Fruit fly (Drosophila melanogaster): Measurements from ENCODE around the gene CG31041.

CG31041 gene

DNA sequence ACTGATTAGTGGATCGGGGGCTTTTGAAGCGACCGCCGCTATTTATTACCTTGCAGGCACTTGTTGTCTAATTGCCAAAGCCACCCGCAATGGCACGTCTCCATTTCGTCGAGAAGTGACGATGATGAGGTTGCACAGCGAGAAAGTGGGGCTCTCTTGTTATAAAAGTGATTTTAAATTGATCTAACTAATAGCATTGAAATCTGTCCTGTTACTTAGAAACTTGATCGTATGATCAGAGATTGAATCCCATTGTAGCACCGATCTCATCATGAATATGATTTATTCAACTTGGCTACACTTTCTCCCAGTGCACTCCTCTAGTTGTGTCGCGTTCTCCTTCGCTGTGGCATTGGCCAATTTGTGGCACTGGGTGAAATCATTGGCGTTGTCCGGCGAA is 6.4 kb downstream of the CG31041 start (continued):
- TF ChIP-seq Hr4 (GFP tag; optimal IDR thresholded peaks at IDR 0.05): peak; percentile 57
- no peak for TF ChIP-seq CG10669 (GFP tag; optimal IDR thresholded peaks at IDR 0.05)
- TF ChIP-seq Ets96B (tag; optimal IDR thresholded peaks at IDR 0.05): no peak
- TF ChIP-seq CG15336 (GFP tag; IDR thresholded peaks at IDR 0.05): 0 out of 2 replicates have a peak, but pooled peaks have one; percentile 17
- TF ChIP-seq spab (GFP tag; optimal IDR thresholded peaks at IDR 0.05): no peak
- no peak for TF ChIP-seq fd85E (GFP tag; optimal IDR thresholded peaks at IDR 0.05)
- 0 out of 3 replicates have a peak, but pooled peaks have one; percentile 20 for TF ChIP-seq eg (GFP tag; IDR thresholded peaks at IDR 0.05)
- no peak for TF ChIP-seq net (GFP tag; optimal IDR thresholded peaks at IDR 0.05)
- TF ChIP-seq CG3919 (GFP tag; optimal IDR thresholded peaks at IDR 0.05): no peak
- TF ChIP-seq salr (GFP tag; optimal IDR thresholded peaks at IDR 0.05): no peak
- TF ChIP-seq svp (GFP tag): peak; percentile 49
- TF ChIP-seq CG8319 (GFP tag; optimal IDR thresholded peaks at IDR 0.05): no peak
- no peak for TF ChIP-seq Eip93F (GFP tag; optimal IDR thresholded peaks at IDR 0.05)

DNA sequence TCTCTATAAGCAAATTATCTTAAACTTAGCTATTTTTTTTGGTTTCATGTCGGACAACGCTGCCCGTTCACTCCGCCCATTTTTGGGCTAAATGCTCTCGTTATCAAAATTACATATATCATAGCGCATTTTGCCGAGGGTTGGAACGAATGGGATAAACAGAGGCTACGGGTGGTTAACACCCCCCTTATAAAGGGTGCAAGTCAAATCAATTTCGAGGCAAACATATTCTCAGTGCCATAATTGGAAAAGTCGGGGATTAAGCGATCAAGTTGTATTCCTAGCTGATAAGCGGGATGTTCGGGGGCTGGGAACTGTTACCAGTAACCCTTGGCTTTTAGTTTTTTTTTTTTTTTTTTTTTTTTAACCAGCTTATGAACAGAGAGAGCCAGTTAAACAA is 7.4 kb downstream of the CG31041 start:
- TF ChIP-seq CG7368 (GFP tag; optimal IDR thresholded peaks at IDR 0.05): no peak
- no peak for TF ChIP-seq CG34406 (GFP tag; optimal IDR thresholded peaks at IDR 0.05)
- TF ChIP-seq Hr4 (GFP tag; optimal IDR thresholded peaks at IDR 0.05): no peak
- TF ChIP-seq net (GFP tag; optimal IDR thresholded peaks at IDR 0.05): no peak
- TF ChIP-seq OdsH (GFP tag; optimal IDR thresholded peaks at IDR 0.05): no peak
- TF ChIP-seq CG4318 (GFP tag; optimal IDR thresholded peaks at IDR 0.05): no peak
- no peak for TF ChIP-seq Smox (GFP tag; optimal IDR thresholded peaks at IDR 0.05)
- no peak for TF ChIP-seq achi (GFP tag; optimal IDR thresholded peaks at IDR 0.05)
- TF ChIP-seq salr (GFP tag; optimal IDR thresholded peaks at IDR 0.05): no peak
- no peak for TF ChIP-seq ss (GFP tag; optimal IDR thresholded peaks at IDR 0.05)
- TF ChIP-seq CG8119 (GFP tag; IDR thresholded peaks at IDR 0.05): no peak
- no peak for TF ChIP-seq CG6792 (GFP tag; optimal IDR thresholded peaks at IDR 0.05)
- TF ChIP-seq CG6163 (GFP tag; IDR thresholded peaks at IDR 0.05): no peak
- TF ChIP-seq svp (GFP tag): no peak
- no peak for TF ChIP-seq Hr38 (GFP tag; optimal IDR thresholded peaks at IDR 0.05)
- TF ChIP-seq CG8319 (GFP tag; optimal IDR thresholded peaks at IDR 0.05): no peak
- TF ChIP-seq dac (GFP tag; optimal IDR thresholded peaks at IDR 0.05): no peak
- TF ChIP-seq CG16779 (tag; optimal IDR thresholded peaks at IDR 0.05): no peak
- TF ChIP-seq Ets21C (GFP tag; optimal IDR thresholded peaks at IDR 0.05): no peak
- no peak for TF ChIP-seq CG6276 (GFP tag; optimal IDR thresholded peaks at IDR 0.05)

DNA sequence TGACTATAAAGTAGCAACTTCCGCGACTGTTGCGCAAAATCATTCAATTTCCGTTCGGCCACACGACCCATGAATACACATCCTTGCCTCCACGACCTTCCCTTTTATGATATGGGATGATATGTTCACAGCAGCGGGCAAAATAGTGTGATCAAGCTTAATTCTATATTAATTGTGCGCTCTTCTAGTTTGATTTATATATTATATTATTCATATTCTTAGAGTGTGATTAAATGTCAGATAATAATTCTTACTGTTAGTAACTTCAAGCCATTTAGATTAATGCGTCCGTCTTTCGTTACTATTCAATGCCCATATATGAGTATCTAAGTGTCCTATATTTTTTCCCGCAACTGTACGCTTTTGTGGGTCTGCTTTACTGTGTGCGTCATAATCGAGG is 9.3 kb downstream of the CG31041 start:
- TF ChIP-seq CG10631 (GFP tag; optimal IDR thresholded peaks at IDR 0.05) (peak; percentile 11), Ets96B (tag; optimal IDR thresholded peaks at IDR 0.05) (peak; percentile 19), Met (GFP tag; optimal IDR thresholded peaks at IDR 0.05) (peak; percentile 11), svp (GFP tag) (peak; percentile 52), CG34406 (GFP tag; optimal IDR thresholded peaks at IDR 0.05) (peak; percentile 1), Lpt (GFP tag; optimal IDR thresholded peaks at IDR 0.05) (no peak), achi (GFP tag; optimal IDR thresholded peaks at IDR 0.05) (no peak), Eip78C (GFP tag) (peak; percentile 72)

DNA sequence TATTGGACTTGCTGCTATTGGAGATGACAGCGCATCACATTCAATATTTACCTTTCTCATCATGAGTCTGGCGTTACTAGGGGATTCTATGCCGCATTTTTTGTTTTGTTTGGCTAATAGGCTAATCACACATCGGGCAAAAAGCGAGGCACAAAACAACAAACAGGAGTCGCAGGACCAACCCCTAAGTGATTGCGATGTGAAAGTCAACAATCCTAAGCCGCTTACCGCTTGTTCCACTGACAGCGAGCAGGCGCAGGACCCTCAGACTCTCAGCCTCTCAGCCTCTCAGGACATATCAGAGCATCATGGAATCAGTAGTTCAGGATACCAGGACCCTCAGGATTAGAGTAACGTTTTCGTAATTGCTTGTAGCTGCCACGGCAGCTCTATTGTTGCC is 14.7 kb downstream of the CG31041 start:
- peak; percentile 48 for TF ChIP-seq fkh (GFP tag; optimal IDR thresholded peaks at IDR 0.05)
- TF ChIP-seq CG10669 (GFP tag; optimal IDR thresholded peaks at IDR 0.05): no peak

DNA sequence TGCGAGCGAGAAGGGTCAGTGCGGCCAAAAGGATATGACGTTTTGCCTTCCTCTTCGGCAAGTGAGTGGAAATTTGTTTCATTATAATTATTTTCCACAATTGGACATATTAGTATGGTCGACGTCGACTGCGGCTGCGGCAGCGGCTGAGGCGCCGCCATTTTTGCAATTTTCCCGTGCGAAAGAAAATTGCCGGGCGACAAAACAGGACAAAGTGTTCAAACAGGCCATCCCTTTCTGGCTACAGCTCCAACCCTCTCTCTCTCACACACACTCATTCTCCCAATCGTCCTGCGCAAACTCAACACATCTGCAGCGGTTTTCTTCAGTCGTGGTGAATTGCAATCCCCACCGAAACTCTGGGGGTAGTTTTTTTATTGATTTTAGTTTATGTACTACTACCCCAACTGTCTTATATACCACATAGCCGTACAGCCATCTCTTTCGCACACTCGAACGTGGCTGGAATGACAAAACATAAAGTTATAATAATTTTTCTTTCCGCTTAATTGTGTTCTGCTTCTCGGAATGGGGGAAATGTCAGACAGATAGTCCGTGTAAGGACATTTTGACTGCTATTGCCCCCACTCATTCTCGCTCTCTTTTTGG is 18.6 kb downstream of the CG31041 start:
- TF ChIP-seq CG11762 (GFP tag; optimal IDR thresholded peaks at IDR 0.05; ENCODE audit: insufficient read depth) (no peak), acj6 (GFP tag; optimal IDR thresholded peaks at IDR 0.05) (no peak), CG10631 (GFP tag; optimal IDR thresholded peaks at IDR 0.05) (no peak), CG8632 (GFP tag; optimal IDR thresholded peaks at IDR 0.05) (no peak), Lpt (GFP tag; optimal IDR thresholded peaks at IDR 0.05) (no peak), CG4318 (GFP tag; optimal IDR thresholded peaks at IDR 0.05) (no peak)

All from whole organism, prepupa.